Fruit fly (Drosophila melanogaster) whole organism, pupa: ENCODE measurements around the gene CG31122.
A peak's percentile ranks its signal among the peaks of the same experiment; 100 is the strongest.

Source experiments
- CG10348 ChIP-seq: fragments of 200-800 bp; sonication (Bioruptor generic); IDR thresholded peaks from 2 replicates; pipeline ENCODE4 v1.3.6; 2022; ENCODE audit warnings: missing biosample characterization, missing genetic modification characterization
- CG12605 ChIP-seq: fragments of 200-800 bp; sonication (Bioruptor generic); IDR thresholded peaks from 2 replicates; pipeline ENCODE4 v1.3.6; 2022; ENCODE audit warnings: missing biosample characterization, missing genetic modification characterization
- CG13204 ChIP-seq: fragments of 200-800 bp; sonication (Bioruptor generic); optimal IDR thresholded peaks from 2 replicates; lab custom pipeline; 2018; ENCODE audit warnings: missing biosample characterization, mild to moderate bottlenecking, missing genetic modification characterization, moderate library complexity
- CG14655 ChIP-seq: fragments of 200-800 bp; sonication (Bioruptor generic); optimal IDR thresholded peaks from 3 replicates; lab custom pipeline; 2017; ENCODE audit warnings: mild to moderate bottlenecking, missing biosample characterization, missing genetic modification reagents, missing genetic modification characterization
- CG15710 ChIP-seq: fragments of 200-800 bp; sonication (Bioruptor generic); optimal IDR thresholded peaks from 2 replicates; lab custom pipeline; 2018; ENCODE audit warnings: missing biosample characterization, mild to moderate bottlenecking, missing genetic modification characterization, moderate library complexity
- CG17806 ChIP-seq: fragments of 200-800 bp; sonication (Bioruptor generic); optimal IDR thresholded peaks from 2 replicates; lab custom pipeline; 2018; ENCODE audit warnings: missing biosample characterization, mild to moderate bottlenecking, missing genetic modification characterization, moderate library complexity
- CG32121 ChIP-seq: fragments of 200-800 bp; sonication (Bioruptor generic); IDR thresholded peaks from 2 replicates; pipeline ENCODE4 v1.3.6; 2022; ENCODE audit warnings: missing biosample characterization, missing genetic modification characterization
- CG34367 ChIP-seq: fragments of 200-800 bp; sonication (Bioruptor generic); optimal IDR thresholded peaks from 2 replicates; lab custom pipeline; 2018; ENCODE audit warnings: missing biosample characterization, mild to moderate bottlenecking, missing genetic modification characterization
- CG4496 ChIP-seq: fragments of 200-800 bp; sonication (Bioruptor generic); IDR thresholded peaks from 3 replicates; pipeline ENCODE4 v1.3.6; 2022; ENCODE audit warnings: missing biosample characterization, missing genetic modification characterization
- CG8159 ChIP-seq: fragments of 200-800 bp; sonication (Bioruptor generic); optimal IDR thresholded peaks from 3 replicates; lab custom pipeline; 2018; ENCODE audit warnings: missing biosample characterization, mild to moderate bottlenecking, missing genetic modification characterization, moderate library complexity
- CG8301 ChIP-seq: fragments of 200-800 bp; sonication (Bioruptor generic); optimal IDR thresholded peaks from 2 replicates; lab custom pipeline; 2018; ENCODE audit warnings: missing biosample characterization, mild to moderate bottlenecking, missing genetic modification characterization
- CG9948 ChIP-seq: fragments of 200-800 bp; sonication (Bioruptor generic); optimal IDR thresholded peaks from 2 replicates; lab custom pipeline; 2018; ENCODE audit warnings: missing biosample characterization, mild to moderate bottlenecking, missing genetic modification characterization, moderate library complexity
- D1 ChIP-seq: fragments of 200-800 bp; sonication (Bioruptor generic); optimal IDR thresholded peaks from 2 replicates; lab custom pipeline; 2018; ENCODE audit warnings: missing biosample characterization, mild to moderate bottlenecking, missing genetic modification characterization, moderate library complexity
- EcR ChIP-seq: fragments of 200-800 bp; sonication (Bioruptor generic); optimal IDR thresholded peaks from 3 replicates; lab custom pipeline; 2019; ENCODE audit warnings: missing biosample characterization, missing genetic modification characterization, mild to moderate bottlenecking, moderate library complexity, missing genetic modification reagents
- Ets98B ChIP-seq: fragments of 200-800 bp; sonication (Bioruptor generic); IDR thresholded peaks from 2 replicates; pipeline ENCODE4 v1.3.6; 2022; ENCODE audit warnings: missing biosample characterization, missing genetic modification characterization
- Pif1A ChIP-seq: fragments of 200-800 bp; sonication (Bioruptor generic); optimal IDR thresholded peaks from 3 replicates; lab custom pipeline; 2016; ENCODE audit warnings: missing biosample characterization, missing genetic modification characterization
- Pif1B ChIP-seq: fragments of 200-800 bp; sonication (Bioruptor generic); optimal IDR thresholded peaks from 3 replicates; lab custom pipeline; 2016; ENCODE audit warnings: missing biosample characterization, missing genetic modification characterization
- Snoo ChIP-seq: fragments of 200-800 bp; sonication (Bioruptor generic); optimal IDR thresholded peaks from 3 replicates; lab custom pipeline; 2017; ENCODE audit warnings: missing biosample characterization, mild to moderate bottlenecking, missing genetic modification characterization, inconsistent platforms
- fd96Ca ChIP-seq: fragments of 200-800 bp; sonication (Bioruptor generic); IDR thresholded peaks from 3 replicates; pipeline ENCODE4 v1.3.6; 2022; ENCODE audit warnings: missing biosample characterization, missing genetic modification characterization
- gl ChIP-seq: fragments of 200-800 bp; sonication (Bioruptor generic); optimal IDR thresholded peaks from 2 replicates; lab custom pipeline; 2018; ENCODE audit warnings: missing biosample characterization, mild to moderate bottlenecking, missing genetic modification characterization
- rn ChIP-seq: fragments of 200-800 bp; sonication (Bioruptor generic); IDR thresholded peaks from 2 replicates; pipeline ENCODE4 v1.3.6; 2022; ENCODE audit warnings: missing biosample characterization, missing genetic modification characterization

CG31122 gene

dm6 chr3R:18398460-18398901, 14.2 kb downstream of the CG31122 start:
- TF ChIP-seq CG13204 (GFP tag; lab: Kevin White, UChicago) (peak; percentile 15), CG12605 (GFP tag; lab: Robert Waterston, UW) (no peak), CG32121 (GFP tag; lab: Robert Waterston, UW) (no peak), CG4496 (no peak), CG15710 (tag; lab: Kevin White, UChicago) (no peak), EcR (GFP tag; lab: Kevin White, UChicago) (peak; percentile 7), D1 (no peak), CG8301 (tag; lab: Kevin White, UChicago) (no peak), CG34367 (tag; lab: Kevin White, UChicago) (no peak), Snoo (no peak), Pif1A (GFP tag; lab: Kevin White, UChicago) (no peak), Pif1B (GFP tag; lab: Kevin White, UChicago) (no peak), CG9948 (tag; lab: Kevin White, UChicago) (no peak), fd96Ca (GFP tag; lab: Robert Waterston, UW) (peak; percentile 6; the same call in 1 of the 3 replicates), CG8159 (tag; lab: Kevin White, UChicago) (no peak), gl (tag; lab: Kevin White, UChicago) (no peak), Ets98B (GFP tag; lab: Robert Waterston, UW) (no peak), CG14655 (GFP tag; lab: Kevin White, UChicago) (no peak), rn (GFP tag; lab: Robert Waterston, UW) (no peak), CG10348 (GFP tag; lab: Robert Waterston, UW) (no peak), CG17806 (no peak)

DNA sequence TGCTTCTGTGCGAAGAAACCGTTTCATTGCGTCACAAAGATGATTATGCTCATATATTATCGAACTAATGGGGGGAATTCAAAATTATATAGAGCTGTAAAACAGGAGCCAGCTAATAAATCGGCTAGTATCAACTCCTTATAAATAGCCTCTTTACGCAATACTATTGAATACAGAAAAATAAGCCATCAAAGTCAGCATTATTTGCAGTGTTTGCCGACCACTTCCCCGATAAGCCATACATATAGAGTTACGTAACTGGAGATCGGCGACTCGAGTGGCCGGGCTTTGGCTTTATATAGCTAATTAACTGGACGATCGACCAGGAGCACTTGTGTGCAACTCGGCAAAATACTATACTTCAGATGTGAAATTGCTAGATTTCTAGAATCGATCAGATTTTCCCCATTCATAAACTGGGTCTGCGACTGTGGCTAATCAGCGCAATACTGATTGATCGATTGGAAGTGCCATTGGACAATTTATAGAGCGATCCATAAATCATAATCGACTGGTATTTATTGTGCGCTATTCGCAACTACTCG, 14.8 kb downstream of the CG31122 start:
- TF ChIP-seq CG12605 (GFP tag; lab: Robert Waterston, UW) (peak; percentile 57), rn (GFP tag; lab: Robert Waterston, UW) (no peak), D1 (no peak), Snoo (no peak), fd96Ca (GFP tag; lab: Robert Waterston, UW) (peak; percentile 70; the same call in 2 of the 3 replicates), Ets98B (GFP tag; lab: Robert Waterston, UW) (peak; percentile 55), CG4496 (peak; percentile 41; the same call in 2 of the 3 replicates)
- TF ChIP-seq, all 21 proteins: peak for 4

dm6 chr3R:18396801-18397604, 15.7 kb downstream of the CG31122 start, which contains the start of gene Vti1b:
Vti1b (plus strand) TSS chr3R:18396995.
- TF ChIP-seq CG8159 (tag; lab: Kevin White, UChicago) (peak; percentile 98), CG13204 (GFP tag; lab: Kevin White, UChicago) (peak; percentile 91), CG34367 (tag; lab: Kevin White, UChicago) (peak; percentile 94), Pif1B (GFP tag; lab: Kevin White, UChicago) (peak; percentile 97), CG8301 (tag; lab: Kevin White, UChicago) (peak; percentile 98), fd96Ca (GFP tag; lab: Robert Waterston, UW) (peak; percentile 97), EcR (GFP tag; lab: Kevin White, UChicago) (peak; percentile 80), CG9948 (tag; lab: Kevin White, UChicago) (peak; percentile 96), rn (GFP tag; lab: Robert Waterston, UW) (peak; percentile 94), CG15710 (tag; lab: Kevin White, UChicago) (peak; percentile 97), CG32121 (GFP tag; lab: Robert Waterston, UW) (peak; percentile 98), CG14655 (GFP tag; lab: Kevin White, UChicago) (peak; percentile 98), Pif1A (GFP tag; lab: Kevin White, UChicago) (peak; percentile 97), Ets98B (GFP tag; lab: Robert Waterston, UW) (peak; percentile 97), CG17806 (peak; percentile 97), gl (tag; lab: Kevin White, UChicago) (peak; percentile 98), CG4496 (peak; percentile 98), D1 (peak; percentile 93), CG12605 (GFP tag; lab: Robert Waterston, UW) (peak; percentile 88), Snoo (peak; percentile 94), CG10348 (GFP tag; lab: Robert Waterston, UW) (peak; percentile 93)

dm6 chr3R:18395694-18396093, 17.0 kb downstream of the CG31122 start:
- TF ChIP-seq CG15710 (tag; lab: Kevin White, UChicago): no peak
- no peak for TF ChIP-seq rn (GFP tag; lab: Robert Waterston, UW)

dm6 chr3R:18394876-18395275, 17.8 kb downstream of the CG31122 start:
- no peak for TF ChIP-seq CG14655 (GFP tag; lab: Kevin White, UChicago)
- TF ChIP-seq D1: no peak
- peak; percentile 86 for TF ChIP-seq EcR (GFP tag; lab: Kevin White, UChicago)
- TF ChIP-seq Pif1B (GFP tag; lab: Kevin White, UChicago): no peak
- TF ChIP-seq CG15710 (tag; lab: Kevin White, UChicago): no peak
- no peak for TF ChIP-seq CG9948 (tag; lab: Kevin White, UChicago)
- TF ChIP-seq CG8301 (tag; lab: Kevin White, UChicago): no peak
- 0 out of 3 replicates have a peak, but pooled peaks have one; percentile 32 for TF ChIP-seq CG4496
- no peak for TF ChIP-seq CG12605 (GFP tag; lab: Robert Waterston, UW)
